Fruit fly (Drosophila melanogaster) whole organism, wandering third instar larva: ENCODE data around the gene lute.
A peak's percentile ranks its signal among the peaks of the same experiment; 100 is the strongest.

Experiments used
- Abd-B ChIP-seq: fragments of >200 bp; optimal IDR thresholded peaks from 2 replicates; lab custom pipeline; 2017; ENCODE audit warnings: missing biosample characterization, missing genetic modification characterization
- CG32264 ChIP-seq: fragments of 200-800 bp; sonication (Bioruptor generic); optimal IDR thresholded peaks from 2 replicates; lab custom pipeline; 2016; ENCODE audit warnings: missing biosample characterization, missing genetic modification characterization
- CG9705 ChIP-seq: fragments of 200-800 bp; sonication (Bioruptor generic); optimal IDR thresholded peaks from 2 replicates; lab custom pipeline; 2018; ENCODE audit warnings: missing biosample characterization, mild to moderate bottlenecking, missing genetic modification characterization
- CrebA ChIP-seq: fragments of 200-800 bp; sonication (Bioruptor generic); optimal IDR thresholded peaks from 2 replicates; lab custom pipeline; 2016; ENCODE audit warnings: missing biosample characterization, mild to moderate bottlenecking, missing genetic modification characterization, borderline replicate concordance
- Dfd ChIP-seq: fragments of >200 bp; optimal IDR thresholded peaks from 2 replicates; lab custom pipeline; 2017; ENCODE audit warnings: missing biosample characterization, missing genetic modification characterization
- Dif ChIP-seq: fragments of 200-275, 200-300 bp; sonication (Bioruptor generic); optimal IDR thresholded peaks from 2 replicates; lab custom pipeline; 2018; ENCODE audit warnings: missing biosample characterization, missing genetic modification characterization; ENCODE audit not compliant: partially characterized antibody
- GATAd ChIP-seq: sonication (Bioruptor generic); optimal IDR thresholded peaks from 2 replicates; lab custom pipeline; 2016; ENCODE audit warnings: missing biosample characterization, missing genetic modification characterization
- HLH106 ChIP-seq: fragments of 200-800 bp; optimal IDR thresholded peaks from 3 replicates; lab custom pipeline; 2019; ENCODE audit warnings: missing biosample characterization, mild to moderate bottlenecking, missing genetic modification characterization, moderate library complexity
- Hnf4 ChIP-seq: fragments of 200-800 bp; sonication (Bioruptor generic); optimal IDR thresholded peaks from 2 replicates; lab custom pipeline; 2016; ENCODE audit warnings: missing biosample characterization, mild to moderate bottlenecking, missing genetic modification characterization
- Hr78 ChIP-seq: fragments of >200 bp; optimal IDR thresholded peaks from 2 replicates; lab custom pipeline; 2017; ENCODE audit warnings: missing biosample characterization, missing genetic modification characterization
- Hr83 ChIP-seq: fragments of 200-300 bp; sonication (Bioruptor generic); optimal IDR thresholded peaks from 2 replicates; lab custom pipeline; 2016; ENCODE audit warnings: missing biosample characterization, mild to moderate bottlenecking, missing genetic modification characterization, moderate library complexity; ENCODE audit not compliant: poor library complexity, severe bottlenecking
- Jra ChIP-seq: sonication (Bioruptor generic); optimal IDR thresholded peaks from 2 replicates; lab custom pipeline; 2016; ENCODE audit warnings: missing biosample characterization, missing genetic modification characterization
- Mio ChIP-seq: sonication (Bioruptor generic); optimal IDR thresholded peaks from 2 replicates; lab custom pipeline; 2016; ENCODE audit warnings: missing biosample characterization, missing genetic modification characterization
- Myc ChIP-seq: fragments of >200 bp; optimal IDR thresholded peaks from 2 replicates; lab custom pipeline; 2017
- N ChIP-seq: fragments of >200 bp; optimal IDR thresholded peaks from 2 replicates; lab custom pipeline; 2018; ENCODE audit warnings: missing biosample characterization, missing external identifiers, missing genetic modification characterization
- OdsH ChIP-seq: fragments of 200-800 bp; sonication (Bioruptor generic); optimal IDR thresholded peaks from 2 replicates; lab custom pipeline; 2016; ENCODE audit warnings: missing biosample characterization, mild to moderate bottlenecking, missing genetic modification characterization
- Rel ChIP-seq, 2 experiments: fragments of 200-800 bp; sonication (Bioruptor generic) in 1 of 2; optimal IDR thresholded peaks; 2 replicates in 1 of 2; 3 replicates in 1 of 2; lab custom pipeline; 2016 to 2019; ENCODE audit warnings: mild to moderate bottlenecking in 2 of 2, missing biosample characterization in 2 of 2, missing genetic modification characterization in 2 of 2, moderate library complexity in 1 of 2
- Sp1 ChIP-seq: fragments of 200-800 bp; sonication (Bioruptor generic); optimal IDR thresholded peaks from 3 replicates; lab custom pipeline; 2019; ENCODE audit warnings: missing biosample characterization, mild to moderate bottlenecking, missing genetic modification characterization, moderate library complexity
- Vsx2 ChIP-seq: fragments of 200-300, 225-300 bp; sonication (Bioruptor generic); optimal IDR thresholded peaks from 2 replicates; lab custom pipeline; 2018; ENCODE audit warnings: missing biosample characterization, missing genetic modification characterization; ENCODE audit not compliant: partially characterized antibody
- br ChIP-seq: fragments of 200-800 bp; sonication (Bioruptor generic); optimal IDR thresholded peaks from 2 replicates; lab custom pipeline; 2016; ENCODE audit warnings: missing biosample characterization, missing genetic modification characterization
- brk ChIP-seq: fragments of 200-800 bp; sonication (Bioruptor generic); optimal IDR thresholded peaks from 2 replicates; lab custom pipeline; 2016; ENCODE audit warnings: missing biosample characterization, mild to moderate bottlenecking, missing genetic modification characterization
- dl ChIP-seq, 2 experiments: fragments of 175-275, 200-275 bp in 1 of 2; fragments of 200-275 bp in 1 of 2; sonication (Bioruptor generic); optimal IDR thresholded peaks; lab custom pipeline; 2018; ENCODE audit warnings: mild to moderate bottlenecking in 2 of 2, missing biosample characterization in 2 of 2, missing genetic modification characterization in 2 of 2, moderate library complexity in 2 of 2; ENCODE audit not compliant: partially characterized antibody in 2 of 2, insufficient read depth in 1 of 2
- dmrt93B ChIP-seq: fragments of 200-800 bp; sonication (Bioruptor generic); optimal IDR thresholded peaks from 2 replicates; lab custom pipeline; 2018; ENCODE audit warnings: missing biosample characterization, mild to moderate bottlenecking, missing genetic modification characterization
- dsf ChIP-seq: sonication (Bioruptor generic); optimal IDR thresholded peaks from 2 replicates; lab custom pipeline; 2016; ENCODE audit warnings: missing biosample characterization, missing genetic modification characterization, borderline replicate concordance
- ey ChIP-seq: fragments of 200-800 bp; sonication (Bioruptor generic); optimal IDR thresholded peaks from 2 replicates; lab custom pipeline; 2016; ENCODE audit warnings: missing biosample characterization, missing genetic modification characterization
- foxo ChIP-seq, 2 experiments: fragments of 200-800 bp; sonication (Bioruptor generic); optimal IDR thresholded peaks; 2 replicates in 1 of 2; 3 replicates in 1 of 2; lab custom pipeline; 2016 to 2017; ENCODE audit warnings: missing biosample characterization in 2 of 2, missing genetic modification characterization in 2 of 2
- fru ChIP-seq: fragments of 200-800 bp; sonication (Bioruptor generic); optimal IDR thresholded peaks from 3 replicates; lab custom pipeline; 2016; ENCODE audit warnings: missing biosample characterization, mild to moderate bottlenecking, missing genetic modification characterization
- h ChIP-seq: fragments of 200-800 bp; sonication (Bioruptor generic); optimal IDR thresholded peaks from 3 replicates; lab custom pipeline; 2016; ENCODE audit warnings: missing biosample characterization, mild to moderate bottlenecking, missing genetic modification characterization
- jim ChIP-seq: fragments of 175-275, 200-325 bp; sonication (Bioruptor generic); optimal IDR thresholded peaks from 2 replicates; lab custom pipeline; 2016; ENCODE audit warnings: missing biosample characterization, mild to moderate bottlenecking, missing genetic modification characterization
- lola ChIP-seq: fragments of >200 bp; optimal IDR thresholded peaks from 2 replicates; lab custom pipeline; 2017; ENCODE audit warnings: missing biosample characterization, missing genetic modification characterization
- pan ChIP-seq: fragments of >200 bp; optimal IDR thresholded peaks from 2 replicates; lab custom pipeline; 2017
- psq ChIP-seq: fragments of 200-800 bp; sonication (Bioruptor generic); optimal IDR thresholded peaks from 3 replicates; lab custom pipeline; 2017; ENCODE audit warnings: missing biosample characterization, mild to moderate bottlenecking, missing genetic modification characterization, moderate library complexity
- rgr ChIP-seq: fragments of 200-800 bp; sonication (Bioruptor generic); optimal IDR thresholded peaks from 3 replicates; lab custom pipeline; 2016; ENCODE audit warnings: missing biosample characterization, mild to moderate bottlenecking, missing genetic modification characterization
- sage ChIP-seq: fragments of 200-800 bp; sonication (Bioruptor generic); optimal IDR thresholded peaks from 2 replicates; lab custom pipeline; 2016; ENCODE audit warnings: missing biosample characterization, mild to moderate bottlenecking, missing genetic modification characterization
- sv ChIP-seq: fragments of 200-800 bp; sonication (Bioruptor generic); optimal IDR thresholded peaks from 3 replicates; lab custom pipeline; 2016; ENCODE audit warnings: missing biosample characterization, missing genetic modification characterization
- tai ChIP-seq: sonication (Bioruptor generic); optimal IDR thresholded peaks from 2 replicates; lab custom pipeline; 2016; ENCODE audit warnings: missing biosample characterization, missing genetic modification characterization
- usp ChIP-seq: fragments of >200 bp; optimal IDR thresholded peaks from 2 replicates; lab custom pipeline; 2017; ENCODE audit warnings: missing biosample characterization, missing genetic modification characterization
- woc ChIP-seq: sonication (Bioruptor generic); optimal IDR thresholded peaks from 2 replicates; lab custom pipeline; 2016; ENCODE audit warnings: missing biosample characterization, mild to moderate bottlenecking, missing genetic modification characterization

The lute gene

DNA sequence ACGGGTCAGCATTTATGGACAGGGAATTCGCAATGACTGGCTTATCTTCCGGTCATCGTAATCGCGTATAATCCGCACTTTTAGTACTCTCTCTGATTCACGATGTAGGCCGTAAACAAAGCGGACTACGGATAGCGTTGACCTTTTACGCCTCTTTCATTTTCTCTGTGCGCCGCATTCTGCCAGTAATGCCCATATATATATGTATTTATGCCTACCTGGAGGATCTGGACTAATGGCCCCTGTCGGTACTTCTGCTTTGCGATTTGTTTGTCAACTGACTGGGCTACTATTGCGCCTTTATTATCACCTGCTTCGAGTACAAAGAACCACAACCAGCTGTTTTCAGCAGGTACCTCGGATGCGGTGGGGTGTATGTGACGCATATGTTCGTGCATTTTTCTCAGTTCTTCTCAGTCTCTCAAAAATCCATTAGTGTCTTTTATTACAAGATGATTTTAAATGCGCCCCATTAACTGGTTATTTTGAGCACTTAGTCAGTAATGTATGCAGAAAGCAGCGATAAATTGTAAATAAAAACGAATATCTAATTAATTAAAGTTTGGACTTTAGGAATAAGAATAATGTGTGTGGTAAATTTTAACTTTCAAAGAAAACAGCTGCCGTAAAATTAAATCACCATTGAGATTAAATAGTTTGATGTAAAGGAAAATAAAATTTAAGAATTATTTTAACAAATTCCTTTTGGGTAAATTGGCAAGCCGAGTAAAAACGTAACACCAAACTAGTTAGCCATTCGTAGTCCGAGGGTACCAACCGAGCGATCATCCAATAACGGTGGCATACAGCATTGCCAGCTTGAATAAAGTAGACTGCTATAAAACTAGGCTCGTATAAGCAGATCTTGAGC, 14.8 kb downstream of the lute start, which contains the start of gene CREG:
Gene CREG (minus strand): TSS at position 323 of the 871 bp plus-strand sequence.
- TF ChIP-seq h (GFP tag; lab: Kevin White, UChicago): no peak
- TF ChIP-seq jim: no peak
- TF ChIP-seq psq: peak; percentile 43
- no peak for TF ChIP-seq lola (GFP tag; lab: Kevin White, UChicago)
- TF ChIP-seq foxo (GFP tag; optimal IDR thresholded peaks at IDR 0.05; lab: Kevin White, UChicago): peak in 1 of 2 experiments; percentile 48
- no peak for TF ChIP-seq CG32264
- TF ChIP-seq brk (GFP tag; lab: Kevin White, UChicago): no peak
- no peak for TF ChIP-seq Rel (GFP tag; optimal IDR thresholded peaks at IDR 0.05; lab: Kevin White, UChicago)
- peak; percentile 34 for TF ChIP-seq Rel (tag; optimal IDR thresholded peaks at IDR 0.05; lab: Kevin White, UChicago)
- TF ChIP-seq pan (lab: Kevin White, UChicago): peak; percentile 79
- TF ChIP-seq Myc (lab: Kevin White, UChicago): no peak
- TF ChIP-seq GATAd (GFP tag; lab: Kevin White, UChicago): no peak
- TF ChIP-seq CG9705 (GFP tag; lab: Kevin White, UChicago): no peak
- peak; percentile 39 for TF ChIP-seq fru (GFP tag; lab: Kevin White, UChicago)
- TF ChIP-seq woc: peak; percentile 70
- peak; percentile 32 for TF ChIP-seq rgr (GFP tag; lab: Kevin White, UChicago)
- peak; percentile 32 for TF ChIP-seq ey (GFP tag; lab: Kevin White, UChicago)
- no peak for TF ChIP-seq CrebA (GFP tag; lab: Kevin White, UChicago)
- TF ChIP-seq Dif (GFP tag; lab: Kevin White, UChicago): no peak
- TF ChIP-seq Mio: no peak
- no peak for TF ChIP-seq Abd-B (GFP tag; lab: Kevin White, UChicago)
- TF ChIP-seq Hr83 (GFP tag; lab: Kevin White, UChicago): peak; percentile 66
- TF ChIP-seq Vsx2: no peak
- TF ChIP-seq Hnf4: no peak
- TF ChIP-seq sv: no peak
- peak; percentile 37 for TF ChIP-seq dmrt93B (GFP tag; lab: Kevin White, UChicago)
- peak; percentile 0 for TF ChIP-seq Dfd
- peak; percentile 42 for TF ChIP-seq Jra (GFP tag; lab: Kevin White, UChicago)
- TF ChIP-seq br (GFP tag; lab: Kevin White, UChicago): peak; percentile 5
- TF ChIP-seq dsf (GFP tag; lab: Kevin White, UChicago): no peak
- no peak for TF ChIP-seq dl (GFP tag; optimal IDR thresholded peaks at IDR 0.05; lab: Kevin White, UChicago; ENCODE audit: insufficient read depth in 1 of 2, partially characterized antibody in 2 of 2)
- peak; percentile 19 for TF ChIP-seq tai (GFP tag; lab: Kevin White, UChicago)
- no peak for TF ChIP-seq Hr78
- TF ChIP-seq Sp1 (GFP tag; lab: Kevin White, UChicago): peak; percentile 34
- peak; percentile 4 for TF ChIP-seq OdsH (GFP tag; lab: Kevin White, UChicago)
- no peak for TF ChIP-seq N (GFP tag; lab: Kevin White, UChicago)
- peak; percentile 15 for TF ChIP-seq HLH106
- no peak for TF ChIP-seq usp (GFP tag; lab: Kevin White, UChicago)
- TF ChIP-seq sage (GFP tag; lab: Kevin White, UChicago): no peak
- TF ChIP-seq, all 38 proteins: peak for 17

DNA sequence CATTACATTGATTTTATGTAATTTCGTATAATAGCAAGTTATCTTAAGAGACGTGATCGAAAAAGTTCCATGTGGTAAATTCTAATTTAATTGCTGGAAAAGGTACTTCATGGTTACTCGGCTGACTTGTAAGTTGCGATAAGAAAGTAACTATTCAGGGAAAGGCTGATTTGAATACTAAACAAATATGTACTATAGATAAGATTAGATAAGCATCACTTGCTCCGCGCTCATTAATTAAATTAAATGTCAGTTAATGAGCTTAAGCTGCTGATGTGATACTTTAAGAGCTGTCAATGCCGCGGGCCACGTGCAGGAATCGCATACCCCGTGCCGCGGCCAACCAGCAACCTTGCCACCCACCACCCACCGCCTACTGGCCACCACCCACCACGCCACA, 20.4 kb downstream of the lute start:
- TF ChIP-seq Hr83 (GFP tag; lab: Kevin White, UChicago) (no peak), brk (GFP tag; lab: Kevin White, UChicago) (no peak), Vsx2 (no peak), sv (no peak), foxo (GFP tag; optimal IDR thresholded peaks at IDR 0.05; lab: Kevin White, UChicago) (no peak)
- TF ChIP-seq, all 38 proteins: peak for 0
